Worm (Caenorhabditis elegans) whole organism, L2 larva: ENCODE data around the gene smf-1.
A peak's percentile ranks its signal among the peaks of the same experiment; 100 is the strongest.

Source experiments
- C34F6.9 ChIP-seq: fragments of 150-350 bp; optimal IDR thresholded peaks from 2 replicates; lab custom pipeline; 2014; ENCODE audit warnings: missing biosample characterization, missing genetic modification characterization
- F13H6.1 ChIP-seq: sonication (generic microtip); optimal IDR thresholded peaks from 2 replicates; lab custom pipeline; 2016; ENCODE audit warnings: missing genetic modification characterization, missing compliant biosample characterization
- R02D3.7 ChIP-seq: fragments of 150-350 bp; optimal IDR thresholded peaks from 2 replicates; lab custom pipeline; 2014; ENCODE audit warnings: missing biosample characterization, missing genetic modification characterization
- Y55F3AM.14 ChIP-seq: fragments of 200-800 bp; sonication (Bioruptor generic); optimal IDR thresholded peaks from 2 replicates; lab custom pipeline; 2018; ENCODE audit warnings: mild to moderate bottlenecking, missing genetic modification characterization, missing compliant biosample characterization
- ZK546.5 ChIP-seq: sonication (generic microtip); optimal IDR thresholded peaks from 2 replicates; lab custom pipeline; 2017; ENCODE audit warnings: missing biosample characterization, missing genetic modification characterization
- alr-1 ChIP-seq: fragments of 150-350 bp; optimal IDR thresholded peaks from 2 replicates; lab custom pipeline; 2014; ENCODE audit warnings: missing biosample characterization, missing genetic modification characterization
- aly-2 ChIP-seq: fragments of 150-350 bp; optimal IDR thresholded peaks from 2 replicates; lab custom pipeline; 2014; ENCODE audit warnings: missing biosample characterization, missing genetic modification characterization
- ama-1 ChIP-seq: fragments of 150-350 bp; optimal IDR thresholded peaks from 2 replicates; lab custom pipeline; 2018; ENCODE audit warnings: inconsistent platforms
- blmp-1 ChIP-seq: sonication (generic microtip); optimal IDR thresholded peaks from 2 replicates; lab custom pipeline; 2017; ENCODE audit warnings: missing genetic modification characterization, mild to moderate bottlenecking, missing compliant biosample characterization, antibody characterized with exemption, moderate library complexity; ENCODE audit not compliant: insufficient read depth
- ceh-16 ChIP-seq: fragments of 150-350 bp; optimal IDR thresholded peaks from 2 replicates; lab custom pipeline; 2014; ENCODE audit warnings: missing biosample characterization, missing genetic modification characterization
- ceh-82 ChIP-seq: fragments of 150-350 bp; optimal IDR thresholded peaks from 2 replicates; lab custom pipeline; 2014; ENCODE audit warnings: missing biosample characterization, missing genetic modification characterization
- crh-2 ChIP-seq: sonication (generic microtip); optimal IDR thresholded peaks from 2 replicates; lab custom pipeline; 2017; ENCODE audit warnings: missing biosample characterization, missing genetic modification characterization
- egl-27 ChIP-seq: sonication (generic microtip); optimal IDR thresholded peaks from 3 replicates; lab custom pipeline; 2017; ENCODE audit warnings: missing biosample characterization, missing genetic modification reagents, missing genetic modification characterization
- elt-1 ChIP-seq: fragments of 150-350 bp; optimal IDR thresholded peaks from 2 replicates; lab custom pipeline; 2014; ENCODE audit warnings: missing biosample characterization, missing genetic modification characterization
- elt-3 ChIP-seq: sonication (generic microtip); optimal IDR thresholded peaks from 2 replicates; lab custom pipeline; 2017; ENCODE audit warnings: missing biosample characterization, missing genetic modification characterization
- fos-1 ChIP-seq: fragments of 150-350 bp; optimal IDR thresholded peaks from 2 replicates; lab custom pipeline; 2014; ENCODE audit warnings: missing biosample characterization, missing genetic modification characterization
- gmeb-1 ChIP-seq: fragments of 150-350 bp; optimal IDR thresholded peaks from 2 replicates; lab custom pipeline; 2014; ENCODE audit warnings: missing biosample characterization, missing genetic modification characterization
- lin-11 ChIP-seq: fragments of 150-350 bp; sonication (generic microtip); optimal IDR thresholded peaks from 2 replicates; lab custom pipeline; 2014; ENCODE audit warnings: missing biosample characterization, missing genetic modification characterization, inconsistent platforms, mixed read lengths
- lin-13 ChIP-seq: fragments of 150-350 bp; optimal IDR thresholded peaks from 2 replicates; lab custom pipeline; 2014; ENCODE audit warnings: missing biosample characterization, missing genetic modification reagents, missing genetic modification characterization
- lin-39 ChIP-seq: fragments of 150-350 bp; optimal IDR thresholded peaks from 2 replicates; lab custom pipeline; 2014; ENCODE audit warnings: missing biosample characterization, missing genetic modification reagents, missing genetic modification characterization
- lsy-2 ChIP-seq, 2 experiments: fragments of 150-350 bp in 1 of 2; sonication (generic microtip) in 1 of 2; optimal IDR thresholded peaks; 2 replicates each; lab custom pipeline; 2014 to 2017; ENCODE audit warnings: missing biosample characterization in 2 of 2, missing genetic modification characterization in 2 of 2
- mab-5 ChIP-seq: fragments of 150-350 bp; optimal IDR thresholded peaks from 2 replicates; lab custom pipeline; 2014; ENCODE audit warnings: missing biosample characterization, missing genetic modification characterization
- mbf-1 ChIP-seq: sonication (generic microtip); optimal IDR thresholded peaks from 2 replicates; lab custom pipeline; 2017; ENCODE audit warnings: missing biosample characterization, missing genetic modification characterization
- mdl-1 ChIP-seq, 2 experiments: fragments of 150-350 bp in 1 of 2; sonication (generic microtip) in 1 of 2; optimal IDR thresholded peaks; 2 replicates each; lab custom pipeline; 2017; ENCODE audit warnings: missing biosample characterization in 2 of 2, missing genetic modification characterization in 2 of 2
- nhr-10 ChIP-seq: sonication (generic microtip); optimal IDR thresholded peaks from 2 replicates; lab custom pipeline; 2017; ENCODE audit warnings: missing biosample characterization, missing genetic modification characterization
- nhr-11 ChIP-seq: fragments of 150-350 bp; optimal IDR thresholded peaks from 2 replicates; lab custom pipeline; 2014; ENCODE audit warnings: missing biosample characterization, missing genetic modification characterization
- nhr-12 ChIP-seq: fragments of 150-350 bp; optimal IDR thresholded peaks from 2 replicates; lab custom pipeline; 2014; ENCODE audit warnings: missing biosample characterization, missing genetic modification characterization
- nhr-129 ChIP-seq: fragments of 150-350 bp; optimal IDR thresholded peaks from 2 replicates; lab custom pipeline; 2014; ENCODE audit warnings: missing biosample characterization, missing genetic modification characterization
- nhr-21 ChIP-seq: fragments of 150-350 bp; optimal IDR thresholded peaks from 2 replicates; lab custom pipeline; 2014; ENCODE audit warnings: missing biosample characterization, missing genetic modification characterization
- nhr-23 ChIP-seq: fragments of 150-350 bp; optimal IDR thresholded peaks from 2 replicates; lab custom pipeline; 2014; ENCODE audit warnings: missing biosample characterization, missing genetic modification reagents, missing genetic modification characterization
- nhr-237 ChIP-seq: fragments of 150-350 bp; optimal IDR thresholded peaks from 2 replicates; lab custom pipeline; 2014; ENCODE audit warnings: missing biosample characterization, missing genetic modification characterization
- nhr-25 ChIP-seq: fragments of 150-350 bp; sonication (generic microtip); optimal IDR thresholded peaks from 3 replicates; lab custom pipeline; 2014; ENCODE audit warnings: missing biosample characterization, missing genetic modification characterization
- nhr-6 ChIP-seq: fragments of 150-350 bp; optimal IDR thresholded peaks from 2 replicates; lab custom pipeline; 2014; ENCODE audit warnings: missing biosample characterization, missing genetic modification characterization
- nhr-77 ChIP-seq: fragments of 150-350 bp; optimal IDR thresholded peaks from 2 replicates; lab custom pipeline; 2014; ENCODE audit warnings: missing biosample characterization, missing genetic modification characterization
- peb-1 ChIP-seq: fragments of 150-350 bp; optimal IDR thresholded peaks from 2 replicates; lab custom pipeline; 2014; ENCODE audit warnings: missing biosample characterization, missing genetic modification characterization
- sem-4 ChIP-seq: fragments of 150-350 bp; optimal IDR thresholded peaks from 2 replicates; lab custom pipeline; 2014; ENCODE audit warnings: missing biosample characterization, missing genetic modification reagents, missing genetic modification characterization
- skn-1 ChIP-seq: sonication (generic microtip); optimal IDR thresholded peaks from 2 replicates; lab custom pipeline; 2017; ENCODE audit warnings: missing biosample characterization, missing genetic modification characterization
- sma-3 ChIP-seq: sonication (generic microtip); optimal IDR thresholded peaks from 2 replicates; lab custom pipeline; 2016; ENCODE audit warnings: missing genetic modification reagents, missing genetic modification characterization, missing compliant biosample characterization
- sma-9 ChIP-seq, 2 experiments: fragments of 150-350 bp in 1 of 2; sonication (generic microtip) in 1 of 2; optimal IDR thresholded peaks; 2 replicates each; lab custom pipeline; 2014 to 2016; ENCODE audit warnings: missing genetic modification characterization in 2 of 2, mild to moderate bottlenecking in 1 of 2, missing biosample characterization in 1 of 2, missing compliant biosample characterization in 1 of 2, missing genetic modification reagents in 1 of 2, moderate library complexity in 1 of 2
- snpc-4 ChIP-seq: fragments of 150-350 bp; optimal IDR thresholded peaks from 2 replicates; lab custom pipeline; 2014; ENCODE audit warnings: missing biosample characterization, missing genetic modification characterization
- unc-39 ChIP-seq: fragments of 150-350 bp; optimal IDR thresholded peaks from 2 replicates; lab custom pipeline; 2014; ENCODE audit warnings: missing biosample characterization, missing genetic modification characterization
- unc-55 ChIP-seq: fragments of 150-350 bp; sonication (generic microtip); optimal IDR thresholded peaks from 3 replicates; lab custom pipeline; 2014; ENCODE audit warnings: missing biosample characterization, missing genetic modification reagents, missing genetic modification characterization
- zag-1 ChIP-seq: fragments of 150-350 bp; optimal IDR thresholded peaks from 2 replicates; lab custom pipeline; 2014; ENCODE audit warnings: missing biosample characterization, missing genetic modification characterization
- ztf-1 ChIP-seq: fragments of 200-800 bp; sonication (Bioruptor generic); conservative IDR thresholded peaks from 2 replicates; pipeline ENCODE4 v1.3.6; 2022; ENCODE audit warnings: missing genetic modification characterization, missing compliant biosample characterization
- ztf-11 ChIP-seq: sonication (generic microtip); optimal IDR thresholded peaks from 2 replicates; lab custom pipeline; 2017; ENCODE audit warnings: missing biosample characterization, missing genetic modification characterization
- ztf-4 ChIP-seq: fragments of 150-350 bp; optimal IDR thresholded peaks from 2 replicates; lab custom pipeline; 2014; ENCODE audit warnings: missing biosample characterization, missing genetic modification characterization

Gene smf-1

ce11 chrX:6722966-6723365 lies at the start of gene smf-1:
smf-1 (minus strand) TSS chrX:6723066.
- TF ChIP-seq nhr-25, result peak; percentile 10
- TF ChIP-seq nhr-6, result no peak

- peak; percentile 39 for TF ChIP-seq fos-1 (tag; lab: Kevin White, UChicago)
- peak; percentile 44 for TF ChIP-seq sma-9 (GFP tag; optimal IDR thresholded peaks at IDR 0.05; lab: Kevin White, UChicago)
- TF ChIP-seq sma-9 (tag; optimal IDR thresholded peaks at IDR 0.05; lab: Kevin White, UChicago), result no peak
- no peak for TF ChIP-seq unc-55 (GFP tag; lab: Kevin White, UChicago)
- no peak for TF ChIP-seq blmp-1
Measured at ce11 chrX:6761688-6762185, 38.9 kb upstream of the smf-1 start, which contains the start of gene abts-4. abts-4 (minus strand) TSS chrX:6761738.

- TF ChIP-seq ztf-1 (no peak), sma-9 (GFP tag; optimal IDR thresholded peaks at IDR 0.05; lab: Kevin White, UChicago) (peak; percentile 27), sma-9 (tag; optimal IDR thresholded peaks at IDR 0.05; lab: Kevin White, UChicago) (no peak), peb-1 (tag; lab: Kevin White, UChicago) (no peak), fos-1 (tag; lab: Kevin White, UChicago) (peak; percentile 61), nhr-11 (tag; lab: Kevin White, UChicago) (no peak), crh-2 (peak; percentile 57), unc-55 (GFP tag; lab: Kevin White, UChicago) (no peak)
Measured at ce11 chrX:6761211-6761610, 38.3 kb upstream of the smf-1 start.

- TF ChIP-seq aly-2 (no peak), mab-5 (tag; lab: Kevin White, UChicago) (no peak), nhr-21 (tag; lab: Kevin White, UChicago) (peak; percentile 94), skn-1 (tag; lab: Kevin White, UChicago) (no peak), R02D3.7 (tag; lab: Kevin White, UChicago) (no peak), sma-3 (peak; percentile 94), zag-1 (tag; lab: Kevin White, UChicago) (no peak), alr-1 (tag; lab: Kevin White, UChicago) (peak; percentile 51), sem-4 (peak; percentile 75), mdl-1 (tag; optimal IDR thresholded peaks at IDR 0.05; lab: Kevin White, UChicago) (peak; percentile 100), nhr-11 (tag; lab: Kevin White, UChicago) (no peak), lsy-2 (tag; optimal IDR thresholded peaks at IDR 0.05; lab: Kevin White, UChicago) (peak in 1 of 2 experiments; percentile 79), lin-39 (tag; lab: Kevin White, UChicago) (no peak), elt-3 (tag; lab: Kevin White, UChicago) (no peak), lin-13 (peak; percentile 33), nhr-25 (peak; percentile 96), egl-27 (tag; lab: Kevin White, UChicago) (peak; percentile 95), nhr-237 (tag; lab: Kevin White, UChicago) (no peak), ceh-16 (tag; lab: Kevin White, UChicago) (peak; percentile 54), ztf-11 (tag; lab: Kevin White, UChicago) (no peak), lin-11 (tag; lab: Kevin White, UChicago) (no peak), ztf-4 (tag; lab: Kevin White, UChicago) (peak; percentile 24), C34F6.9 (tag; lab: Kevin White, UChicago) (peak; percentile 71), ceh-82 (tag; lab: Kevin White, UChicago) (no peak), crh-2 (peak; percentile 83), ama-1 (lab: Kevin White, UChicago) (no peak), peb-1 (tag; lab: Kevin White, UChicago) (no peak), nhr-6 (peak; percentile 72), fos-1 (tag; lab: Kevin White, UChicago) (peak; percentile 85), snpc-4 (tag; lab: Kevin White, UChicago) (peak; percentile 61), ztf-1 (no peak), unc-55 (GFP tag; lab: Kevin White, UChicago) (peak; percentile 61), nhr-77 (peak; percentile 13), blmp-1 (peak; percentile 79), nhr-129 (tag; lab: Kevin White, UChicago) (peak; percentile 96), sma-9 (GFP tag; optimal IDR thresholded peaks at IDR 0.05; lab: Kevin White, UChicago) (peak; percentile 100), sma-9 (tag; optimal IDR thresholded peaks at IDR 0.05; lab: Kevin White, UChicago) (no peak), F13H6.1 (tag; lab: Kevin White, UChicago) (peak; percentile 98), nhr-12 (no peak), elt-1 (no peak), nhr-10 (tag; lab: Kevin White, UChicago) (peak; percentile 73), gmeb-1 (tag; lab: Kevin White, UChicago) (peak; percentile 74), ZK546.5 (tag; lab: Kevin White, UChicago) (no peak), nhr-23 (no peak), unc-39 (no peak), Y55F3AM.14 (GFP tag; lab: Kevin White, UChicago) (peak; percentile 84), mbf-1 (tag; lab: Kevin White, UChicago) (no peak)
Measured at ce11 chrX:6750145-6750544, 27.3 kb upstream of the smf-1 start.
